Worm (Caenorhabditis elegans) whole organism, L2 larva: ENCODE results near the gene ssp-35.

Experiments
- R02D3.7 ChIP-seq: fragments of 150-350 bp; optimal IDR thresholded peaks from 2 replicates; lab custom pipeline; 2014; ENCODE audit warnings: missing biosample characterization, missing genetic modification characterization
- Y55F3AM.14 ChIP-seq: fragments of 200-800 bp; sonication (Bioruptor generic); optimal IDR thresholded peaks from 2 replicates; lab custom pipeline; 2018; ENCODE audit warnings: mild to moderate bottlenecking, missing genetic modification characterization, missing compliant biosample characterization
- aly-2 ChIP-seq: fragments of 150-350 bp; optimal IDR thresholded peaks from 2 replicates; lab custom pipeline; 2014; ENCODE audit warnings: missing biosample characterization, missing genetic modification characterization
- ama-1 ChIP-seq: fragments of 150-350 bp; optimal IDR thresholded peaks from 2 replicates; lab custom pipeline; 2018; ENCODE audit warnings: inconsistent platforms
- ceh-82 ChIP-seq: fragments of 150-350 bp; optimal IDR thresholded peaks from 2 replicates; lab custom pipeline; 2014; ENCODE audit warnings: missing biosample characterization, missing genetic modification characterization
- elt-1 ChIP-seq: fragments of 150-350 bp; optimal IDR thresholded peaks from 2 replicates; lab custom pipeline; 2014; ENCODE audit warnings: missing biosample characterization, missing genetic modification characterization
- lin-13 ChIP-seq: fragments of 150-350 bp; optimal IDR thresholded peaks from 2 replicates; lab custom pipeline; 2014; ENCODE audit warnings: missing biosample characterization, missing genetic modification reagents, missing genetic modification characterization
- lin-39 ChIP-seq: fragments of 150-350 bp; optimal IDR thresholded peaks from 2 replicates; lab custom pipeline; 2014; ENCODE audit warnings: missing biosample characterization, missing genetic modification reagents, missing genetic modification characterization
- mab-5 ChIP-seq: fragments of 150-350 bp; optimal IDR thresholded peaks from 2 replicates; lab custom pipeline; 2014; ENCODE audit warnings: missing biosample characterization, missing genetic modification characterization
- nhr-23 ChIP-seq: fragments of 150-350 bp; optimal IDR thresholded peaks from 2 replicates; lab custom pipeline; 2014; ENCODE audit warnings: missing biosample characterization, missing genetic modification reagents, missing genetic modification characterization
- nhr-25 ChIP-seq: fragments of 150-350 bp; sonication (generic microtip); optimal IDR thresholded peaks from 3 replicates; lab custom pipeline; 2014; ENCODE audit warnings: missing biosample characterization, missing genetic modification characterization
- unc-39 ChIP-seq: fragments of 150-350 bp; optimal IDR thresholded peaks from 2 replicates; lab custom pipeline; 2014; ENCODE audit warnings: missing biosample characterization, missing genetic modification characterization
- zag-1 ChIP-seq: fragments of 150-350 bp; optimal IDR thresholded peaks from 2 replicates; lab custom pipeline; 2014; ENCODE audit warnings: missing biosample characterization, missing genetic modification characterization

DNA sequence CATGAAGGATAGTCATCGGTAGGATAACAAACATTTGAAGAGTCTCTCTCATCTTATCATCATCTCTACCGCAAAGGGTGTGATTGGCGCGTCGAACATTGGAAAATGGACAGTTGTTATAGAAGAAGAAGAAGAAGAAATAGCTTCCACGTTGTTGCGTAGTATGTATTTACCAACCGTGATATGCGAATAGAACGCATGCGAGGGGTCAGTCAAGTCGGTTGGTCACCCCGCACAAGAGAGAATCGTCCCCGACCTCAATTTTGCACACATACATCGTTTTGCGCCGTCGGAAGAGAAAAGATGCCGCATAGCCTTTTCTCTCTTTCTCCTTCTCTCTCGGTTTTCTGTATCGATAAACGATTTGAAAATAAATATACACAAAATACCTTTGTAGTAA, 31.4 kb upstream of the ssp-35 start:
- TF ChIP-seq Y55F3AM.14 (GFP tag; lab: Kevin White, UChicago) = no peak
- TF ChIP-seq lin-39 = no peak
- TF ChIP-seq nhr-23 (tag; lab: Kevin White, UChicago) = no peak
- no peak for TF ChIP-seq ama-1
- no peak for TF ChIP-seq zag-1 (tag; lab: Kevin White, UChicago)
- TF ChIP-seq aly-2 (tag; lab: Kevin White, UChicago) = no peak
- no peak for TF ChIP-seq R02D3.7 (tag; lab: Kevin White, UChicago)
- TF ChIP-seq lin-13 (GFP tag; lab: Kevin White, UChicago) = no peak
- TF ChIP-seq elt-1 (tag; lab: Kevin White, UChicago) = no peak
- TF ChIP-seq mab-5 (tag; lab: Kevin White, UChicago) = no peak
- TF ChIP-seq unc-39 (tag; lab: Kevin White, UChicago) = no peak
- no peak for TF ChIP-seq ceh-82 (tag; lab: Kevin White, UChicago)
- TF ChIP-seq nhr-25 (tag; lab: Kevin White, UChicago) = no peak
